Worm (Caenorhabditis elegans): ENCODE data around the gene Y102A11A.1.
A peak's percentile ranks its signal among the peaks of the same experiment; 100 is the strongest.

Y102A11A.1 gene

DNA sequence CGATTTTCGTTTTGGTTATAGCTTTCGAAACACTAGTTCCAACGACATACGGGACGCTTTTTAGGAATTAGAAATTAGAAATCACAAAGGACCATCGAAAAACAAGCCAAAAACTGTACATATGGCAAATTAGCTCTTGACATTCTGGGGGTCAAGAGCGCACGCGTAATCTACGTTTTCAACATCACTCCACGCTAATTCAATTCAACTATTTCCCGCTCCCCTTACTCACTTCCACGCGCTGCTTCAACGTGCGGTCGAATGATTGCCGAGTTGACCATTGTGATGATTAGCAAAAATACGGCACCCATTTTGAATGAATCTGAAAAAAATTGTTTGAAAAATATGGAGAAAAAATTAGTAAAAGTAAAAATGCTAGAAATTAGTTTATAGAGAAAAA lies 6.0 kb upstream of the Y102A11A.1 start:
- TF ChIP-seq nhr-43 (tag; optimal IDR thresholded peaks at IDR 0.05; ENCODE audit: poor library complexity, severe bottlenecking), result no peak
- TF ChIP-seq nhr-76 (tag; optimal IDR thresholded peaks at IDR 0.05), result no peak
- TF ChIP-seq mdl-1 (tag; optimal IDR thresholded peaks at IDR 0.05), result no peak
- no peak for TF ChIP-seq tbx-2 (tag; optimal IDR thresholded peaks at IDR 0.05)
- no peak for TF ChIP-seq egl-27 (tag; optimal IDR thresholded peaks at IDR 0.05)
- no peak for TF ChIP-seq ceh-16 (tag; optimal IDR thresholded peaks at IDR 0.05)
- TF ChIP-seq egl-5 (tag; optimal IDR thresholded peaks at IDR 0.05), result no peak
- no peak for TF ChIP-seq nhr-25 (tag; optimal IDR thresholded peaks at IDR 0.05)

DNA sequence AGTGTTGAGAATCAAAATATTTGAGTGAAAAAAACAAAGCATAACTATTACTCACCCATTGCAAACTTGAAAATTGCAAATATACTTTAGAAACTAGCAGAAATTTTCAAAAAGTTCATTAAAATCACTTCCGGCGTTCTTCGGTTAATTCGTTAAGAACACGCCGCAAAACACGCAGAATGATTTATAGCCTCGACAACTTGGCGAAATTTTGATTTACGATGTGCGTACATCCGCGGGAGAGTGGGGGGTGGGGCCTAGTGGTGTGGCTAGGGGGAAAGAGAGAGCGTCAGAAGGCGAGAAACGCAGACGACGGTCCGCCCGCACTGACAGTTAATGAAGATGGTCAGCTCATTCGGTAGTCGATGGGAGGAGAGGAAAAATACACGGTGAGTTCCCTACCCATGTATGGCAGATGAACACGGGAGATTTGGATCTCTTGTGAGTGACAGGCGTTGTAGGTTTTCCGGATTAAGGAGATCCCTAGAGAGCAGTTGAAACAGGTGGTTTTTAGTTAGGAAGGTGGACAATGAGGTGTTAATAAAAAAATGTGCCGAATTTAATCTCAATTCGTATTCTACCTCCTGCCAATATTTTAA lies 5.4 kb upstream of the Y102A11A.1 start, which contains the start of gene igcm-4:
TSS of gene igcm-4 (minus strand) at position 237 of the 599 bp plus-strand sequence.
- TF ChIP-seq lin-39 (tag; optimal IDR thresholded peaks at IDR 0.05) (peak; percentile 14), hmg-11 (tag; optimal IDR thresholded peaks at IDR 0.05) (no peak)

DNA sequence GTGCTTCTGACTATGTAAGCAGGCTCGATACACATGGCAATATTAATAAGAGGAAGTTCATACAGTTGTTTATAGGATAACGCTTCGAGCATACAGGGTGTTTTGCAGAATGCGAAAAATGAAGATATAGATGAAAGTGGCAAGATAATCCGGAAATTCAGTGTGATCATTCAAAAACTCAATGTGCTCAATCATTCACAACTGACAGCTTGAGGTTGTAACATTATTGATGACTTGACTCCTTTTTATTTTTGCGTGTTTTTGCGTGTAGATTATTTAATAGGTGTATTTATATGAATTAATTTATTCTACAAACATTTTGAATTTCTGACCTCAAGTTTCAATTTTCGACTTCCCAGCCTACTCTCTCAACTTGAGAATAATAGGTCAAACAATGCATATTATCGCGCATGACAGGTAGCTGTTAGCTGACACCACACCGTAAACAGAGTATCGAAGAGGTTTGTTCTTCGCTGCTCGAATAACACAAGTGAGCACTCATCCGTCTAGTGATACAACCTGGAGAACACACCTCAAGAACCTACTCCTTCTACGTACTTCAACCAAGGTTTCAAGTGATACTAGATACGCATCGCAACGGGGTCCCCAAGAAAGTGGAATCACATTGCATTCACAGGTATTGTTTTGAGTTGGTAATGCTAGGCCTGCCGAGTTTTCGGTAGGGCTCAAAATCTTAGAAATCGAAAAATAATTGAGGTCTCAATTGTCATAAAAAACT lies 4.2 kb upstream of the Y102A11A.1 start:
- TF ChIP-seq sea-2 (GFP tag; optimal IDR thresholded peaks at IDR 0.05), result no peak
- no peak for TF ChIP-seq lsy-12 (tag; optimal IDR thresholded peaks at IDR 0.05)
- no peak for TF ChIP-seq unc-39 (tag; optimal IDR thresholded peaks at IDR 0.05)
- TF ChIP-seq nfya-1 (tag; optimal IDR thresholded peaks at IDR 0.05; ENCODE audit: insufficient read depth), result no peak
- TF ChIP-seq nhr-23 (tag; optimal IDR thresholded peaks at IDR 0.05), result no peak
- TF ChIP-seq tbx-2 (tag; optimal IDR thresholded peaks at IDR 0.05), result no peak
- TF ChIP-seq ama-1 (optimal IDR thresholded peaks at IDR 0.05), result no peak
- TF ChIP-seq ceh-82 (tag; optimal IDR thresholded peaks at IDR 0.05), result no peak
- no peak for TF ChIP-seq nhr-25 (tag; optimal IDR thresholded peaks at IDR 0.05)
- TF ChIP-seq fkh-10 (GFP tag; optimal IDR thresholded peaks at IDR 0.05), result no peak
- no peak for TF ChIP-seq nhr-237 (tag; optimal IDR thresholded peaks at IDR 0.05)
- no peak for TF ChIP-seq ceh-28 (tag; optimal IDR thresholded peaks at IDR 0.05)
- no peak for TF ChIP-seq mml-1 (tag; optimal IDR thresholded peaks at IDR 0.05)
- no peak for TF ChIP-seq zag-1 (tag; optimal IDR thresholded peaks at IDR 0.05)
- no peak for TF ChIP-seq nhr-28 (tag; optimal IDR thresholded peaks at IDR 0.05)

DNA sequence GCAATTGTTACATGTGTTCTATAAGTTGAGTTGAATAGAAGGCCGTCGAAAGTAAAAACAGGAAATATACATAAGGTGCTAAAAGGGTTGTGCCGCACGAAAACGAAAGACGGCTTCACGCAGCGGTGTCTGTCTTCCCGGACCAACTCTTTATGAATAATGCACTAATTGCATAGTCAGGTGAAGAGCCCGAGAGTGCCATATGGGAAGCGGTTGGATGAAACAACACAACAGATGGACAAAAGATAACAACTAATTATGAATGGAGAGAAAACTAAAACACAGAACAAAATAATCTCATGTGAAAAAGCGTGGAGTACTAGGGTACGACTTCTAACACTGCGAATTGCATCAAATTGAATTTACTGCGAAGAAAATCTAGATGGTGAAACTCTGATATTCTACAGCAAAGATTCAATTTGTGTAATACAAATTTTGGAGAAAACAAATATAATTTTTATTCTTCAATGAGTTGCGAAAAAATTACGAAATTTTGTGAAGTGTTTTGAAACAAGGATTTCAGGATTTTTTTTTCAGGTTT lies 2.7 kb upstream of the Y102A11A.1 start:
- TF ChIP-seq unc-62 (GFP tag; optimal IDR thresholded peaks at IDR 0.05) (no peak), jun-1 (tag; optimal IDR thresholded peaks at IDR 0.05) (no peak), ceh-82 (tag; optimal IDR thresholded peaks at IDR 0.05) (no peak), pqm-1 (tag; optimal IDR thresholded peaks at IDR 0.05) (no peak), sea-2 (GFP tag; optimal IDR thresholded peaks at IDR 0.05) (no peak), R02D3.7 (tag; optimal IDR thresholded peaks at IDR 0.05) (no peak), nhr-43 (tag; optimal IDR thresholded peaks at IDR 0.05; ENCODE audit: poor library complexity, severe bottlenecking) (no peak), snpc-4 (tag; optimal IDR thresholded peaks at IDR 0.05) (no peak), ztf-4 (tag; optimal IDR thresholded peaks at IDR 0.05) (no peak), elt-2 (tag; optimal IDR thresholded peaks at IDR 0.05) (no peak), mml-1 (tag; optimal IDR thresholded peaks at IDR 0.05) (no peak), pha-4 (tag; optimal IDR thresholded peaks at IDR 0.05) (no peak), nhr-11 (tag; optimal IDR thresholded peaks at IDR 0.05) (no peak), nhr-237 (tag; optimal IDR thresholded peaks at IDR 0.05) (no peak), eor-1 (tag; optimal IDR thresholded peaks at IDR 0.05) (no peak), tbx-2 (tag; optimal IDR thresholded peaks at IDR 0.05) (no peak), mdl-1 (tag; optimal IDR thresholded peaks at IDR 0.05) (no peak), hmg-11 (tag; optimal IDR thresholded peaks at IDR 0.05) (no peak)

DNA sequence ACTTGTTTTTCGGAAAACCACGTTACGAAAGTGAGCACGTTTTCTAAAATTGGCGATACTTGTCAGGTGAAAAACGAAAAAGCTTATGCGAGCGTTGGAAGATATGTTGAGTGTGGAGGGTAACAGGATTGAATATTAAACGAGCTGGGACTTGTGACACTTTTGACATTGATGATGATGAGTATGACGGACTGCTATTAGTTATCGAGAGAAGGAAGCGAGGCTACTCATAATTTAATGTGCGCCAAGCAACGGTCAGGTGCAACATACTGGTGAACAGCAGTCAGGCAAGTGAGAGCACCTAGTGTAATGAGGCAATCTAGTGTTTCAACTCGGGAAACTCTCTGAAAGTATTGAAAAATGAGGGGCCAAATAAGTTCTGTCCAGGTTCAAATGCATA lies 1.4 kb upstream of the Y102A11A.1 start:
- no peak for TF ChIP-seq skn-1 (tag; optimal IDR thresholded peaks at IDR 0.05)
- no peak for TF ChIP-seq nhr-28 (tag; optimal IDR thresholded peaks at IDR 0.05)
- no peak for TF ChIP-seq daf-12 (tag; optimal IDR thresholded peaks at IDR 0.05)
- no peak for TF ChIP-seq nhr-11 (tag; optimal IDR thresholded peaks at IDR 0.05)
- no peak for TF ChIP-seq mml-1 (tag; optimal IDR thresholded peaks at IDR 0.05)
- TF ChIP-seq lsy-12 (tag; optimal IDR thresholded peaks at IDR 0.05), result no peak
- no peak for TF ChIP-seq ceh-82 (tag; optimal IDR thresholded peaks at IDR 0.05)
- TF ChIP-seq elt-3 (tag; optimal IDR thresholded peaks at IDR 0.05), result no peak
- TF ChIP-seq jun-1 (tag; optimal IDR thresholded peaks at IDR 0.05), result no peak
- no peak for TF ChIP-seq eor-1 (tag; optimal IDR thresholded peaks at IDR 0.05)
- no peak for TF ChIP-seq aly-2 (tag; optimal IDR thresholded peaks at IDR 0.05)
- no peak for TF ChIP-seq hmg-11 (tag; optimal IDR thresholded peaks at IDR 0.05)
- TF ChIP-seq nhr-12 (tag; optimal IDR thresholded peaks at IDR 0.05), result no peak
- TF ChIP-seq ZK546.5 (tag; optimal IDR thresholded peaks at IDR 0.05), result no peak
